Worm (Caenorhabditis elegans) whole organism, young adult: ENCODE measurements around the gene cgr-1.

Experiments used
- B0261.1 ChIP-seq: sonication (generic microtip); optimal IDR thresholded peaks from 2 replicates; lab custom pipeline; 2016; ENCODE audit warnings: mild to moderate bottlenecking, missing genetic modification characterization, moderate library complexity, missing compliant biosample characterization
- C06A6.2 ChIP-seq: fragments of 200-800 bp; sonication (Bioruptor generic); conservative IDR thresholded peaks from 2 replicates; pipeline ENCODE4 v1.3.6; 2022; ENCODE audit warnings: missing genetic modification characterization, missing compliant biosample characterization
- D2030.7 ChIP-seq: fragments of 200-800 bp; sonication (Bioruptor generic); IDR thresholded peaks from 2 replicates; pipeline ENCODE4 v1.3.6; 2022; ENCODE audit warnings: missing genetic modification reagents, missing genetic modification characterization, missing compliant biosample characterization
- F22D6.2 ChIP-seq: sonication (generic microtip); optimal IDR thresholded peaks from 2 replicates; lab custom pipeline; 2016; ENCODE audit warnings: mild to moderate bottlenecking, missing genetic modification characterization, missing compliant biosample characterization
- F37B4.10 ChIP-seq: fragments of 200-800 bp; sonication (Bioruptor generic); IDR thresholded peaks from 2 replicates; pipeline ENCODE4 v1.3.6; 2022; ENCODE audit warnings: missing genetic modification characterization, missing compliant biosample characterization
- F49E8.2 ChIP-seq: sonication (generic microtip); optimal IDR thresholded peaks from 3 replicates; lab custom pipeline; 2017; ENCODE audit warnings: missing genetic modification characterization, mild to moderate bottlenecking, missing compliant biosample characterization, antibody characterized with exemption, moderate library complexity; ENCODE audit not compliant: insufficient read depth
- F55B11.4 ChIP-seq: sonication (generic microtip); optimal IDR thresholded peaks from 2 replicates; lab custom pipeline; 2016; ENCODE audit warnings: missing compliant biosample characterization, missing genetic modification characterization, borderline replicate concordance; ENCODE audit not compliant: insufficient read depth
- K11D2.4 ChIP-seq: fragments of 200-800 bp; sonication (Bioruptor generic); IDR thresholded peaks from 2 replicates; pipeline ENCODE4 v1.3.6; 2022; ENCODE audit warnings: missing genetic modification reagents, missing genetic modification characterization, missing compliant biosample characterization
- T07F8.4 ChIP-seq: sonication (generic microtip); optimal IDR thresholded peaks from 2 replicates; lab custom pipeline; 2016; ENCODE audit warnings: mild to moderate bottlenecking, missing genetic modification characterization, moderate library complexity, missing compliant biosample characterization
- Y56A3A.18 ChIP-seq: fragments of 200-800 bp; sonication (Bioruptor generic); IDR thresholded peaks from 2 replicates; pipeline ENCODE4 v1.3.6; 2022; ENCODE audit warnings: missing genetic modification reagents, missing genetic modification characterization, missing compliant biosample characterization
- Y79H2A.3 ChIP-seq: fragments of 200-800 bp; sonication (Bioruptor generic); conservative IDR thresholded peaks from 2 replicates; pipeline ENCODE4 v1.3.6; 2022; ENCODE audit warnings: missing genetic modification reagents, missing genetic modification characterization, missing compliant biosample characterization
- athp-1 ChIP-seq: sonication (generic microtip); optimal IDR thresholded peaks from 2 replicates; lab custom pipeline; 2017; ENCODE audit warnings: mild to moderate bottlenecking, missing genetic modification characterization, missing compliant biosample characterization
- ccch-3 ChIP-seq: fragments of 200-800 bp; sonication (Bioruptor generic); optimal IDR thresholded peaks from 2 replicates; lab custom pipeline; 2018; ENCODE audit warnings: mild to moderate bottlenecking, missing genetic modification characterization, missing compliant biosample characterization
- ceh-100 ChIP-seq: fragments of 200-800 bp; sonication (Bioruptor generic); IDR thresholded peaks from 2 replicates; pipeline ENCODE4 v1.3.6; 2022; ENCODE audit warnings: missing genetic modification reagents, missing genetic modification characterization, missing compliant biosample characterization
- ceh-40 ChIP-seq: fragments of 200-800 bp; sonication (Bioruptor generic); IDR thresholded peaks from 2 replicates; pipeline ENCODE4 v1.3.6; 2022; ENCODE audit warnings: missing genetic modification characterization, missing compliant biosample characterization
- ceh-79 ChIP-seq: sonication (generic microtip); optimal IDR thresholded peaks from 2 replicates; lab custom pipeline; 2017; ENCODE audit warnings: mild to moderate bottlenecking, missing genetic modification characterization, missing compliant biosample characterization
- ceh-91 ChIP-seq: fragments of 200-800 bp; sonication (Bioruptor generic); IDR thresholded peaks from 2 replicates; pipeline ENCODE4 v1.3.6; 2022; ENCODE audit warnings: missing genetic modification reagents, missing genetic modification characterization, missing compliant biosample characterization
- chd-7 ChIP-seq: sonication (generic microtip); optimal IDR thresholded peaks from 2 replicates; lab custom pipeline; 2016; ENCODE audit warnings: mild to moderate bottlenecking, missing genetic modification characterization, moderate library complexity, missing compliant biosample characterization
- die-1 ChIP-seq: sonication (generic microtip); optimal IDR thresholded peaks from 2 replicates; lab custom pipeline; 2016; ENCODE audit warnings: missing genotype, mild to moderate bottlenecking, missing genetic modification characterization, missing compliant biosample characterization
- efl-1 ChIP-seq: fragments of 150-350 bp; optimal IDR thresholded peaks from 2 replicates; lab custom pipeline; 2014; ENCODE audit warnings: missing biosample characterization, missing genetic modification reagents, missing genetic modification characterization
- egrh-3 ChIP-seq: fragments of 200-800 bp; sonication (Bioruptor generic); IDR thresholded peaks from 2 replicates; pipeline ENCODE4 v1.3.6; 2022; ENCODE audit warnings: missing genetic modification reagents, missing genetic modification characterization, missing compliant biosample characterization
- him-1 ChIP-seq: sonication (generic microtip); optimal IDR thresholded peaks from 2 replicates; lab custom pipeline; 2016; ENCODE audit warnings: missing genotype, missing genetic modification reagents, missing genetic modification characterization, missing compliant biosample characterization
- hlh-12 ChIP-seq: sonication (generic microtip); optimal IDR thresholded peaks from 2 replicates; lab custom pipeline; 2016; ENCODE audit warnings: missing genetic modification characterization, missing compliant biosample characterization
- hlh-26 ChIP-seq: fragments of 200-800 bp; sonication (Bioruptor generic); conservative IDR thresholded peaks from 2 replicates; pipeline ENCODE4 v1.3.6; 2022; ENCODE audit warnings: missing genetic modification reagents, missing genetic modification characterization, missing compliant biosample characterization
- hsf-1 ChIP-seq: fragments of 200-800 bp; sonication (Bioruptor generic); IDR thresholded peaks from 2 replicates; pipeline ENCODE4 v1.3.6; 2022; ENCODE audit warnings: missing genetic modification reagents, missing genetic modification characterization, missing compliant biosample characterization
- lin-35 ChIP-seq, 3 experiments: fragments of 150-350 bp in 2 of 3; sonication (generic microtip) in 1 of 3; optimal IDR thresholded peaks; 2 replicates each; lab custom pipeline; 2014 to 2018; ENCODE audit warnings: missing biosample characterization in 3 of 3, missing genetic modification characterization in 3 of 3, missing genetic modification reagents in 3 of 3
- lsy-27 ChIP-seq: sonication (generic microtip); optimal IDR thresholded peaks from 2 replicates; lab custom pipeline; 2017; ENCODE audit warnings: missing genetic modification characterization, mild to moderate bottlenecking, missing compliant biosample characterization, antibody characterized with exemption, missing genotype, borderline replicate concordance; ENCODE audit not compliant: insufficient read depth
- mcd-1 ChIP-seq: fragments of 200-800 bp; sonication (Bioruptor generic); IDR thresholded peaks from 2 replicates; pipeline ENCODE4 v1.3.6; 2022; ENCODE audit warnings: missing genetic modification reagents, missing genetic modification characterization, missing compliant biosample characterization
- mel-28 ChIP-seq: sonication (generic microtip); optimal IDR thresholded peaks from 2 replicates; lab custom pipeline; 2016; ENCODE audit warnings: borderline replicate concordance, mild to moderate bottlenecking, missing genetic modification characterization, missing compliant biosample characterization
- nfya-2 ChIP-seq: fragments of 200-800 bp; sonication (Bioruptor generic); IDR thresholded peaks from 2 replicates; pipeline ENCODE4 v1.3.6; 2022; ENCODE audit warnings: missing genetic modification reagents, missing genetic modification characterization, missing compliant biosample characterization
- nfyb-1 ChIP-seq: fragments of 200-800 bp; sonication (Bioruptor generic); IDR thresholded peaks from 2 replicates; pipeline ENCODE4 v1.3.6; 2022; ENCODE audit warnings: missing genetic modification reagents, missing genetic modification characterization, missing compliant biosample characterization
- nhr-120 ChIP-seq: fragments of 200-800 bp; sonication (Bioruptor generic); IDR thresholded peaks from 2 replicates; pipeline ENCODE4 v1.3.6; 2022; ENCODE audit warnings: missing genetic modification characterization, missing compliant biosample characterization
- nhr-27 ChIP-seq: fragments of 200-800 bp; sonication (Bioruptor generic); optimal IDR thresholded peaks from 2 replicates; lab custom pipeline; 2018; ENCODE audit warnings: mild to moderate bottlenecking, missing genetic modification characterization, moderate library complexity, missing compliant biosample characterization
- nhr-80 ChIP-seq: sonication (generic microtip); optimal IDR thresholded peaks from 2 replicates; lab custom pipeline; 2016; ENCODE audit warnings: missing genetic modification characterization, missing compliant biosample characterization
- nhr-90 ChIP-seq: sonication (generic microtip); optimal IDR thresholded peaks from 2 replicates; lab custom pipeline; 2016; ENCODE audit warnings: missing genotype, mild to moderate bottlenecking, missing genetic modification characterization, missing compliant biosample characterization
- pbrm-1 ChIP-seq: fragments of 200-800 bp; sonication (Bioruptor generic); IDR thresholded peaks from 2 replicates; pipeline ENCODE4 v1.3.6; 2022; ENCODE audit warnings: missing genetic modification reagents, missing genetic modification characterization, missing compliant biosample characterization
- pha-4 ChIP-seq: fragments of 150-350 bp; sonication (generic microtip); optimal IDR thresholded peaks from 2 replicates; lab custom pipeline; 2014; ENCODE audit warnings: missing biosample characterization, missing genetic modification reagents, missing genetic modification characterization
- repo-1 ChIP-seq: sonication (generic microtip); optimal IDR thresholded peaks from 2 replicates; lab custom pipeline; 2017; ENCODE audit warnings: mild to moderate bottlenecking, missing genetic modification characterization, missing compliant biosample characterization
- sdz-38 ChIP-seq: sonication (generic microtip); optimal IDR thresholded peaks from 2 replicates; lab custom pipeline; 2016; ENCODE audit warnings: missing genotype, missing genetic modification characterization, missing compliant biosample characterization
- somi-1 ChIP-seq: fragments of 200-800 bp; sonication (Bioruptor generic); optimal IDR thresholded peaks from 2 replicates; lab custom pipeline; 2018; ENCODE audit warnings: mild to moderate bottlenecking, missing genetic modification characterization, missing compliant biosample characterization
- ztf-28 ChIP-seq: fragments of 200-800 bp; sonication (Bioruptor generic); IDR thresholded peaks from 2 replicates; pipeline ENCODE4 v1.3.6; 2022; ENCODE audit warnings: missing genetic modification reagents, missing genetic modification characterization, missing compliant biosample characterization
- ztf-3 ChIP-seq: fragments of 200-800 bp; sonication (Bioruptor generic); optimal IDR thresholded peaks from 2 replicates; lab custom pipeline; 2018; ENCODE audit warnings: mild to moderate bottlenecking, missing genetic modification characterization, missing compliant biosample characterization

The cgr-1 gene

DNA sequence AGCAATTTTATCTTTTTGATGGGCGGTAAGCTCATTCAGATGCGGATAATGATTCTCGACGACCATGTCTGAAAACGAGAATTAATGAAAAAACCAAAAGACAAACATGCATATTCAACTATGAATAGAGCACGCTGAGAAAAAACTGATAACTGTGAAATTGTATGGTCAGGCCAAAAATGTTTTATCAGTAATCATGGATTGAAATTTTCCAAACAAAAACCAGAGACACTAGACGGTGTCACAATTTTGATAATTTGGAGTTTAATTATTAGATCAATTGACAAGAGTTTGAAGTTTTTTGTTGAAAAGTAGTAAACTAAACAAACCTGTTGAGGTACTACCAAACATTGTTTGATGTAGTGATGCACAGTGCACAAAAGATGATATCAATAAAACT lies at the start of gene cgr-1:
TSS of gene cgr-1 (minus strand) at position 68 of the 400 bp plus-strand sequence.
- TF ChIP-seq nhr-80 (tag; lab: Kevin White, UChicago) = peak; percentile 64
- TF ChIP-seq repo-1 (tag; lab: Kevin White, UChicago) = no peak

- TF ChIP-seq ceh-100 = no peak
- TF ChIP-seq ceh-79 = no peak
- TF ChIP-seq ztf-28 (GFP tag; lab: Robert Waterston, UW) = no peak
- TF ChIP-seq K11D2.4 (GFP tag; lab: Robert Waterston, UW) = 0 out of 2 replicates have a peak, but pooled peaks have one; percentile 20
- no peak for TF ChIP-seq nhr-90 (tag; lab: Kevin White, UChicago)
- TF ChIP-seq pbrm-1 (GFP tag; lab: Robert Waterston, UW) = no peak
- no peak for TF ChIP-seq die-1 (tag; lab: Kevin White, UChicago)
- no peak for TF ChIP-seq Y79H2A.3 (GFP tag; lab: Robert Waterston, UW)
- TF ChIP-seq efl-1 (GFP tag; lab: Kevin White, UChicago) = no peak
- TF ChIP-seq hsf-1 (GFP tag; lab: Robert Waterston, UW) = 0 out of 2 replicates have a peak, but pooled peaks have one; percentile 39
- no peak for TF ChIP-seq D2030.7 (GFP tag; lab: Robert Waterston, UW)
Observed at ce11 chrX:3645924-3646323, 45.7 kb upstream of the cgr-1 start.

- TF ChIP-seq F49E8.2 (tag; lab: Kevin White, UChicago) (no peak), ztf-3 (GFP tag; lab: Kevin White, UChicago) (no peak), nhr-90 (tag; lab: Kevin White, UChicago) (no peak), mel-28 (tag; lab: Kevin White, UChicago) (no peak), T07F8.4 (tag; lab: Kevin White, UChicago) (no peak), ceh-91 (GFP tag; lab: Robert Waterston, UW) (no peak), athp-1 (no peak), pha-4 (no peak), pbrm-1 (GFP tag; lab: Robert Waterston, UW) (no peak), lin-35 (GFP tag; optimal IDR thresholded peaks at IDR 0.05; lab: Kevin White, UChicago) (no peak), sdz-38 (tag; lab: Kevin White, UChicago) (no peak), Y56A3A.18 (GFP tag; lab: Robert Waterston, UW) (no peak), somi-1 (no peak), egrh-3 (GFP tag; lab: Robert Waterston, UW) (no peak)
Observed at ce11 chrX:3644796-3645195, 44.5 kb upstream of the cgr-1 start, which contains the start of gene tmem-24. Gene tmem-24, minus strand, starts transcription at chrX:3644896.

- 0 out of 2 replicates have a peak, but pooled peaks have one; percentile 19 for TF ChIP-seq nfyb-1 (GFP tag; lab: Robert Waterston, UW)
- TF ChIP-seq nhr-27 (tag; lab: Kevin White, UChicago) = no peak
- TF ChIP-seq, all 124 proteins: peak for 1
Observed at ce11 chrX:3634782-3635181, 34.5 kb upstream of the cgr-1 start.

DNA sequence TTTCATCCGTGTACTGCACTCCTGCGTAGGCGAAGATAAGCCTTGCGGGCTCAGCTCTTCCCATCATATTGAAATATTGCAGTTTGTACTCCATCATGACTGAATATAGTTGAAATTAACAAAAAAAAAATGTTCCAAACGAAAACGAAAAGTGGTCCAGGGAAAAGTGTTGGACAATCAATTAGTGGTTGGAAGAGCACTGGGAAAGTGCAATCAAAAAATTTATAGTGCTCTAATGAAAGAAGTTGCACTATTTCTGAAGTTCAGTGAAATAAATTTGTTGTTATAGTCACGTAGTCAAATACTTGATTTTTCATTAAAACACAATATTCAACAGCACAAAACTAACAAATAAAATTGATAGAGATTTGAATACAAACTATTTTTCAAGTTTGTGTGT lies 33.4 kb upstream of the cgr-1 start, which contains the start of gene gst-11:
TSS of gene gst-11 (minus strand) at position 101 of the 400 bp plus-strand sequence.
- no peak for TF ChIP-seq athp-1
- no peak for TF ChIP-seq F55B11.4 (tag; lab: Kevin White, UChicago)
- no peak for TF ChIP-seq B0261.1
- no peak for TF ChIP-seq ceh-40 (GFP tag; lab: Robert Waterston, UW)
- no peak for TF ChIP-seq sdz-38 (tag; lab: Kevin White, UChicago)
- no peak for TF ChIP-seq chd-7 (tag; lab: Kevin White, UChicago)
- TF ChIP-seq hlh-26 (GFP tag; lab: Robert Waterston, UW) = no peak
- TF ChIP-seq F22D6.2 (tag; lab: Kevin White, UChicago) = no peak
- no peak for TF ChIP-seq hlh-12 (tag; lab: Kevin White, UChicago)
- TF ChIP-seq C06A6.2 (GFP tag; lab: Robert Waterston, UW) = no peak
- no peak for TF ChIP-seq mcd-1 (GFP tag; lab: Robert Waterston, UW)
- TF ChIP-seq K11D2.4 (GFP tag; lab: Robert Waterston, UW) = no peak
- no peak for TF ChIP-seq nfya-2 (GFP tag; lab: Robert Waterston, UW)
- no peak for TF ChIP-seq hsf-1 (GFP tag; lab: Robert Waterston, UW)
- TF ChIP-seq ccch-3 (GFP tag; lab: Kevin White, UChicago) = no peak
- TF ChIP-seq F37B4.10 (GFP tag; lab: Robert Waterston, UW) = no peak
- no peak for TF ChIP-seq lsy-27 (tag; lab: Kevin White, UChicago)
- TF ChIP-seq egrh-3 (GFP tag; lab: Robert Waterston, UW) = no peak
- TF ChIP-seq nhr-120 = no peak
- TF ChIP-seq him-1 (tag; lab: Kevin White, UChicago) = no peak
